Fruit fly (Drosophila melanogaster) whole organism, embryonic: Measurements from ENCODE around the gene CG13930.
A peak's percentile ranks its signal among the peaks of the same experiment; 100 is the strongest.

ENCODE experiments used
- Adf1 ChIP-seq: fragments of 200-800 bp; sonication (Bioruptor generic); IDR thresholded peaks from 2 replicates; pipeline ENCODE4 v1.3.6; 2022; ENCODE audit warnings: missing biosample characterization, missing genetic modification characterization
- B-H2 ChIP-seq: fragments of 200-800 bp; sonication (Bioruptor generic); optimal IDR thresholded peaks from 2 replicates; lab custom pipeline; 2018; ENCODE audit warnings: missing biosample characterization, mild to moderate bottlenecking, missing genetic modification characterization
- CG10959 ChIP-seq: fragments of 200-800 bp; sonication (Bioruptor generic); IDR thresholded peaks from 2 replicates; pipeline ENCODE4 v1.3.6; 2022; ENCODE audit warnings: missing biosample characterization, missing genetic modification characterization
- CG11456 ChIP-seq: fragments of 200-800 bp; sonication (Bioruptor generic); IDR thresholded peaks from 3 replicates; pipeline ENCODE4 v1.3.6; 2022; ENCODE audit warnings: missing biosample characterization, missing genetic modification characterization
- CG11696 ChIP-seq: fragments of 200-800 bp; sonication (Bioruptor generic); IDR thresholded peaks from 2 replicates; pipeline ENCODE4 v1.3.6; 2022; ENCODE audit warnings: missing biosample characterization, missing genetic modification characterization
- CG12155 ChIP-seq: fragments of 200-800 bp; sonication (Bioruptor generic); optimal IDR thresholded peaks from 3 replicates; lab custom pipeline; 2016; ENCODE audit warnings: missing biosample characterization, missing genetic modification characterization
- CG12659 ChIP-seq: fragments of 200-800 bp; sonication (Bioruptor generic); optimal IDR thresholded peaks from 3 replicates; lab custom pipeline; 2017; ENCODE audit warnings: mild to moderate bottlenecking, missing biosample characterization, missing genetic modification reagents, missing genetic modification characterization
- CG14014 ChIP-seq: fragments of 200-800 bp; sonication (Bioruptor generic); IDR thresholded peaks from 2 replicates; pipeline ENCODE4 v1.3.6; 2022; ENCODE audit warnings: missing biosample characterization, missing genetic modification characterization
- CG1647 ChIP-seq: fragments of 200-800 bp; sonication (Bioruptor generic); optimal IDR thresholded peaks from 3 replicates; lab custom pipeline; 2016; ENCODE audit warnings: missing biosample characterization, missing genetic modification characterization
- CG16813 ChIP-seq: fragments of 200-800 bp; sonication (Bioruptor generic); IDR thresholded peaks from 3 replicates; pipeline ENCODE4 v1.3.6; 2022; ENCODE audit warnings: missing biosample characterization, missing genetic modification characterization; ENCODE audit not compliant: partially characterized antibody
- CG16863 ChIP-seq: fragments of 200-800 bp; sonication (Bioruptor generic); optimal IDR thresholded peaks from 3 replicates; lab custom pipeline; 2016; ENCODE audit warnings: missing biosample characterization, missing genetic modification characterization
- CG17361 ChIP-seq: fragments of 200-800 bp; sonication (Bioruptor generic); IDR thresholded peaks from 3 replicates; pipeline ENCODE4 v1.3.6; 2022; ENCODE audit warnings: missing biosample characterization, missing genetic modification characterization
- CG17829 ChIP-seq: fragments of 200-800 bp; optimal IDR thresholded peaks from 2 replicates; lab custom pipeline; 2019; ENCODE audit warnings: missing biosample characterization, mild to moderate bottlenecking, missing genetic modification characterization, moderate library complexity
- CG18011 ChIP-seq: fragments of 200-800 bp; sonication (Bioruptor generic); optimal IDR thresholded peaks from 2 replicates; lab custom pipeline; 2017; ENCODE audit warnings: missing biosample characterization, missing genetic modification characterization, mild to moderate bottlenecking, moderate library complexity, missing genotype
- CG2129 ChIP-seq: fragments of 200-800 bp; sonication (Bioruptor generic); IDR thresholded peaks from 2 replicates; pipeline ENCODE4 v1.3.6; 2022; ENCODE audit warnings: missing biosample characterization, missing genetic modification characterization; ENCODE audit not compliant: partially characterized antibody
- CG30431 ChIP-seq: fragments of 200-800 bp; sonication (Bioruptor generic); optimal IDR thresholded peaks from 2 replicates; lab custom pipeline; 2017; ENCODE audit warnings: missing biosample characterization, missing genetic modification characterization
- CG32532 ChIP-seq: fragments of 200-800 bp; sonication (Bioruptor generic); IDR thresholded peaks from 2 replicates; pipeline ENCODE4 v1.3.6; 2022; ENCODE audit warnings: missing biosample characterization, missing genetic modification characterization
- CG3407 ChIP-seq: fragments of 200-800 bp; sonication (Bioruptor generic); optimal IDR thresholded peaks from 2 replicates; lab custom pipeline; 2018; ENCODE audit warnings: missing biosample characterization, mild to moderate bottlenecking, missing genetic modification characterization
- CG4424 ChIP-seq: fragments of 200-800 bp; sonication (Bioruptor generic); optimal IDR thresholded peaks from 3 replicates; lab custom pipeline; 2016; ENCODE audit warnings: missing biosample characterization, missing genetic modification characterization
- CG4707 ChIP-seq: fragments of 200-800 bp; sonication (Bioruptor generic); optimal IDR thresholded peaks from 2 replicates; lab custom pipeline; 2018; ENCODE audit warnings: missing biosample characterization, mild to moderate bottlenecking, missing genetic modification characterization, moderate library complexity
- CG6254 ChIP-seq: fragments of 200-800 bp; sonication (Bioruptor generic); optimal IDR thresholded peaks from 3 replicates; lab custom pipeline; 2017; ENCODE audit warnings: mild to moderate bottlenecking, missing biosample characterization, missing genetic modification reagents, missing genetic modification characterization
- CG8478 ChIP-seq: fragments of >200 bp; optimal IDR thresholded peaks from 2 replicates; lab custom pipeline; 2018
- CTCF ChIP-seq: fragments of 200-800 bp; sonication (Bioruptor generic); optimal IDR thresholded peaks from 2 replicates; lab custom pipeline; 2017; ENCODE audit warnings: missing biosample characterization, mild to moderate bottlenecking, missing genetic modification characterization, moderate library complexity
- ERR ChIP-seq: fragments of 200-800 bp; sonication (Bioruptor generic); optimal IDR thresholded peaks from 2 replicates; lab custom pipeline; 2016; ENCODE audit warnings: missing biosample characterization, missing genetic modification characterization
- Fer1 ChIP-seq: fragments of 200-800 bp; sonication (Bioruptor generic); optimal IDR thresholded peaks from 2 replicates; lab custom pipeline; 2017; ENCODE audit warnings: missing biosample characterization, mild to moderate bottlenecking, missing genetic modification characterization
- HLHmδ ChIP-seq: fragments of 200-800 bp; sonication (Bioruptor generic); optimal IDR thresholded peaks from 2 replicates; lab custom pipeline; 2018; ENCODE audit warnings: missing biosample characterization, mild to moderate bottlenecking, missing genetic modification characterization, moderate library complexity
- Hand ChIP-seq: fragments of 200-800 bp; sonication (Bioruptor generic); optimal IDR thresholded peaks from 2 replicates; lab custom pipeline; 2017; ENCODE audit warnings: mild to moderate bottlenecking, missing biosample characterization, missing genetic modification reagents, missing genetic modification characterization
- HmgD ChIP-seq: fragments of 200-800 bp; sonication (Bioruptor generic); optimal IDR thresholded peaks from 3 replicates; lab custom pipeline; 2016; ENCODE audit warnings: missing biosample characterization, missing genetic modification characterization
- Hmr ChIP-seq: fragments of 200-800 bp; sonication (Bioruptor generic); optimal IDR thresholded peaks from 3 replicates; lab custom pipeline; 2017; ENCODE audit warnings: mild to moderate bottlenecking, missing biosample characterization, missing genetic modification reagents, missing genetic modification characterization
- MBD-R2 ChIP-seq: fragments of 200-800 bp; sonication (Bioruptor generic); IDR thresholded peaks from 2 replicates; pipeline ENCODE4 v1.3.6; 2022; ENCODE audit warnings: missing biosample characterization, missing genetic modification characterization
- MESR4 ChIP-seq: fragments of 200-800 bp; sonication (Bioruptor generic); optimal IDR thresholded peaks from 2 replicates; lab custom pipeline; 2018; ENCODE audit warnings: missing biosample characterization, mild to moderate bottlenecking, missing genetic modification characterization, moderate library complexity
- Six4 ChIP-seq: fragments of 200-800 bp; sonication (Bioruptor generic); optimal IDR thresholded peaks from 2 replicates; lab custom pipeline; 2016; ENCODE audit warnings: missing biosample characterization, missing genetic modification characterization
- Sry-β ChIP-seq: fragments of 200-800 bp; sonication (Bioruptor generic); optimal IDR thresholded peaks from 2 replicates; lab custom pipeline; 2018; ENCODE audit warnings: missing biosample characterization, mild to moderate bottlenecking, missing genetic modification characterization, moderate library complexity
- bowl ChIP-seq: fragments of 200-800 bp; sonication (Bioruptor generic); IDR thresholded peaks from 2 replicates; pipeline ENCODE4 v1.3.6; 2022; ENCODE audit warnings: missing biosample characterization, missing genetic modification characterization
- br ChIP-seq: fragments of >200 bp; optimal IDR thresholded peaks from 2 replicates; lab custom pipeline; 2017
- chn ChIP-seq: fragments of 200-800 bp; sonication (Bioruptor generic); optimal IDR thresholded peaks from 2 replicates; lab custom pipeline; 2016; ENCODE audit warnings: missing biosample characterization, missing genetic modification characterization
- croc ChIP-seq: fragments of 200-800 bp; sonication (Bioruptor generic); conservative IDR thresholded peaks from 3 replicates; pipeline ENCODE4 v1.3.6; 2022; ENCODE audit warnings: missing biosample characterization, missing genetic modification characterization
- crol ChIP-seq: fragments of 200-800 bp; sonication (Bioruptor generic); IDR thresholded peaks from 2 replicates; pipeline ENCODE4 v1.3.6; 2022; ENCODE audit warnings: missing biosample characterization, missing genetic modification characterization
- fu2 ChIP-seq: fragments of 200-800 bp; sonication (Bioruptor generic); optimal IDR thresholded peaks from 2 replicates; lab custom pipeline; 2016; ENCODE audit warnings: missing biosample characterization, missing genetic modification characterization
- lov ChIP-seq, 2 experiments: fragments of 200-800 bp in 1 of 2; fragments of >200 bp in 1 of 2; sonication (Bioruptor generic) in 1 of 2; IDR thresholded peaks in 1 of 2; optimal IDR thresholded peaks in 1 of 2; 2 replicates in 1 of 2; 3 replicates in 1 of 2; pipeline versions ENCODE4 v1.3.6 to Lab custom; 2017 to 2022; ENCODE audit warnings: missing biosample characterization in 1 of 2, missing genetic modification characterization in 1 of 2
- nmo ChIP-seq: fragments of 200-800 bp; sonication (Bioruptor generic); optimal IDR thresholded peaks from 2 replicates; lab custom pipeline; 2018; ENCODE audit warnings: missing biosample characterization, mild to moderate bottlenecking, missing genetic modification characterization, moderate library complexity
- pb ChIP-seq: fragments of 200-800 bp; sonication (Bioruptor generic); optimal IDR thresholded peaks from 3 replicates; lab custom pipeline; 2016; ENCODE audit warnings: missing biosample characterization, missing genetic modification characterization
- phol ChIP-seq: fragments of 200-800 bp; sonication (Bioruptor generic); optimal IDR thresholded peaks from 3 replicates; lab custom pipeline; 2018; ENCODE audit warnings: missing biosample characterization, mild to moderate bottlenecking, missing genetic modification characterization, moderate library complexity
- rib ChIP-seq: fragments of 200-800 bp; sonication (Bioruptor generic); IDR thresholded peaks from 2 replicates; pipeline ENCODE4 v1.3.6; 2022; ENCODE audit warnings: missing biosample characterization, missing genetic modification characterization
- sens ChIP-seq: fragments of 200-800 bp; sonication (Bioruptor generic); peaks from one replicate; lab custom pipeline; 2016; ENCODE audit warnings: missing biosample characterization, missing genetic modification characterization
- shn ChIP-seq: fragments of 200-800 bp; sonication (Bioruptor generic); optimal IDR thresholded peaks from 3 replicates; lab custom pipeline; 2016; ENCODE audit warnings: missing biosample characterization, missing genetic modification characterization
- slp2 ChIP-seq: fragments of 200-800 bp; sonication (Bioruptor generic); optimal IDR thresholded peaks from 2 replicates; lab custom pipeline; 2016; ENCODE audit warnings: missing biosample characterization, missing genetic modification characterization
- toy ChIP-seq: fragments of 200-800 bp; sonication (Bioruptor generic); IDR thresholded peaks from 2 replicates; pipeline ENCODE4 v1.3.6; 2022; ENCODE audit warnings: missing biosample characterization, missing genetic modification characterization
- unc-4 ChIP-seq: fragments of 200-800 bp; sonication (Bioruptor generic); IDR thresholded peaks from 2 replicates; pipeline ENCODE4 v1.3.6; 2022; ENCODE audit warnings: missing biosample characterization, missing genetic modification characterization; ENCODE audit not compliant: partially characterized antibody
- vnd ChIP-seq: fragments of 200-800 bp; sonication (Bioruptor generic); IDR thresholded peaks from 3 replicates; pipeline ENCODE4 v1.3.6; 2022; ENCODE audit warnings: missing biosample characterization, missing genetic modification characterization; ENCODE audit not compliant: partially characterized antibody
- yki ChIP-seq: fragments of >200 bp; optimal IDR thresholded peaks from 3 replicates; lab custom pipeline; 2018
- zen2 ChIP-seq: fragments of 200-800 bp; sonication (Bioruptor generic); IDR thresholded peaks from 3 replicates; pipeline ENCODE4 v1.3.6; 2022; ENCODE audit warnings: missing biosample characterization, missing genetic modification characterization; ENCODE audit not compliant: partially characterized antibody

Gene CG13930

DNA sequence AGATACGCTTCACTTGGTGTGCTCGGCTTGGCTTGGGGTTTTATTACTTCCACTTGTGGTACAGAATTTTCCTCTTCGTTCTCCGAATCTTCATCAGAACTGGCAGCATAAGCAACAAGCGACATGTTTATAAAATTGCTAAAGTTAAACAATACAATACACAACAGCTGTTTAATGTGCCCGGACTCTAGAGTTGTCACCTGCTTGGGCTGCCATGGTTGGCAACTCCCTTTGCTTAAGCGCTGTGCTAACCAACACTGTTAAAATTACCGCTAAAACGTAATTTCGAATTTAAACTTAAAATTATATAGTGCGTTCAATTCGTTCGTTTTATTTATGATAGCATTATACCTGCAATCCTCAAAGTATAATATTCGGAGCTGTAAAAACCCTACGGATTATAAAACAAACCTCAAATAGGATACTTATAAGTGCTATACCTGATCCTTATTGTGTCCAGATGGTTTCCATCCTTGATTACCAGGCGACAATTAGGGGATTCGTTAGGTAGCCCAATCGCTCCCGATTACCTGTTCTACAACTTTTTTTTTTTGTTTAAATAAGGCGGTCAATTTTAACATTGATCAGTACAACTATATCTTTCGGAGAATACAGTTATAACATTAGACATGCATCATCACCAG, 25.1 kb downstream of the CG13930 start, which contains the start of the genes CG17249 and Bro (continued):
- TF ChIP-seq CG17829 (tag; lab: Kevin White, UChicago): peak; percentile 3
- TF ChIP-seq phol (tag; lab: Kevin White, UChicago): peak; percentile 37
- no peak for TF ChIP-seq CG8478 (lab: Kevin White, UChicago)
- TF ChIP-seq CTCF (GFP tag; lab: Kevin White, UChicago): no peak
- TF ChIP-seq lov (optimal IDR thresholded peaks at IDR 0.05; lab: Kevin White, UChicago): no peak
- peak; percentile 61; the same call in 2 of the 3 replicates for TF ChIP-seq lov (GFP tag; IDR thresholded peaks at IDR 0.05; lab: Robert Waterston, UW)
- TF ChIP-seq Adf1 (GFP tag; lab: Robert Waterston, UW): no peak
- TF ChIP-seq Fer1 (GFP tag; lab: Kevin White, UChicago): peak; percentile 19
- TF ChIP-seq yki (lab: Kevin White, UChicago): no peak
- TF ChIP-seq slp2 (GFP tag; lab: Kevin White, UChicago): no peak
- TF ChIP-seq CG16813: no peak
- peak; percentile 31 for TF ChIP-seq nmo
- no peak for TF ChIP-seq CG4707 (GFP tag; lab: Kevin White, UChicago)
- TF ChIP-seq B-H2 (GFP tag; lab: Kevin White, UChicago): peak; percentile 80
- no peak for TF ChIP-seq pb (GFP tag; lab: Kevin White, UChicago)
- TF ChIP-seq HmgD: peak; percentile 30
- no peak for TF ChIP-seq bowl (GFP tag; lab: Robert Waterston, UW)
- TF ChIP-seq CG32532 (GFP tag; lab: Robert Waterston, UW): no peak
- TF ChIP-seq CG12659 (GFP tag; lab: Kevin White, UChicago): peak; percentile 40
- TF ChIP-seq Six4 (GFP tag; lab: Kevin White, UChicago): no peak
- no peak for TF ChIP-seq Sry-β (GFP tag; lab: Kevin White, UChicago)
- peak; percentile 42 for TF ChIP-seq Hmr (GFP tag; lab: Kevin White, UChicago)
- TF ChIP-seq CG14014: no peak
- TF ChIP-seq CG12155 (GFP tag; lab: Kevin White, UChicago): peak; percentile 43
- TF ChIP-seq CG10959 (GFP tag; lab: Robert Waterston, UW): no peak
- TF ChIP-seq rib (GFP tag; lab: Robert Waterston, UW): no peak
- no peak for TF ChIP-seq CG2129 (GFP tag; lab: Robert Waterston, UW)
- TF ChIP-seq CG17361 (GFP tag; lab: Robert Waterston, UW): no peak
- no peak for TF ChIP-seq crol (GFP tag; lab: Robert Waterston, UW)
- TF ChIP-seq CG3407 (GFP tag; lab: Kevin White, UChicago): no peak
- TF ChIP-seq MBD-R2: peak; percentile 97
- no peak for TF ChIP-seq Hand (GFP tag; lab: Kevin White, UChicago)
- no peak for TF ChIP-seq CG4424 (GFP tag; lab: Kevin White, UChicago)
- TF ChIP-seq CG18011: no peak
- peak; percentile 78 for TF ChIP-seq MESR4 (GFP tag; lab: Kevin White, UChicago)
- TF ChIP-seq ERR: peak; percentile 59
- TF ChIP-seq HLHmδ (GFP tag; lab: Kevin White, UChicago): no peak
- TF ChIP-seq sens (GFP tag; lab: Kevin White, UChicago): peak; percentile 55
- no peak for TF ChIP-seq zen2 (GFP tag; lab: Robert Waterston, UW)
- no peak for TF ChIP-seq CG11456
- no peak for TF ChIP-seq unc-4 (GFP tag; lab: Robert Waterston, UW)
- TF ChIP-seq CG1647 (GFP tag; lab: Kevin White, UChicago): peak; percentile 15
- TF ChIP-seq CG11696 (GFP tag; lab: Robert Waterston, UW): no peak
- peak; percentile 23 for TF ChIP-seq fu2 (GFP tag; lab: Kevin White, UChicago)
- TF ChIP-seq CG16863 (GFP tag; lab: Kevin White, UChicago): peak; percentile 42
- TF ChIP-seq CG30431 (GFP tag; lab: Kevin White, UChicago): no peak
- no peak for TF ChIP-seq br (lab: Kevin White, UChicago)
- no peak for TF ChIP-seq croc (GFP tag; lab: Robert Waterston, UW)
- TF ChIP-seq shn (GFP tag; lab: Kevin White, UChicago): peak; percentile 46
- 0 out of 3 replicates have a peak, but pooled peaks have one; percentile 10 for TF ChIP-seq vnd (GFP tag; lab: Robert Waterston, UW)
- TF ChIP-seq CG6254: no peak
- TF ChIP-seq chn (GFP tag; lab: Kevin White, UChicago): peak; percentile 42
- no peak for TF ChIP-seq toy (GFP tag; lab: Robert Waterston, UW)
